Worm (Caenorhabditis elegans) whole organism, L2 larva: ENCODE measurements around the gene F55G11.4.

Experiments
- ZK546.5 ChIP-seq: sonication (generic microtip); optimal IDR thresholded peaks from 2 replicates; lab custom pipeline; 2017; ENCODE audit warnings: missing biosample characterization, missing genetic modification characterization
- ama-1 ChIP-seq: fragments of 150-350 bp; optimal IDR thresholded peaks from 2 replicates; lab custom pipeline; 2018; ENCODE audit warnings: inconsistent platforms
- blmp-1 ChIP-seq: sonication (generic microtip); optimal IDR thresholded peaks from 2 replicates; lab custom pipeline; 2017; ENCODE audit warnings: missing genetic modification characterization, mild to moderate bottlenecking, missing compliant biosample characterization, antibody characterized with exemption, moderate library complexity; ENCODE audit not compliant: insufficient read depth
- ceh-82 ChIP-seq: fragments of 150-350 bp; optimal IDR thresholded peaks from 2 replicates; lab custom pipeline; 2014; ENCODE audit warnings: missing biosample characterization, missing genetic modification characterization
- egl-27 ChIP-seq: sonication (generic microtip); optimal IDR thresholded peaks from 3 replicates; lab custom pipeline; 2017; ENCODE audit warnings: missing biosample characterization, missing genetic modification reagents, missing genetic modification characterization
- elt-1 ChIP-seq: fragments of 150-350 bp; optimal IDR thresholded peaks from 2 replicates; lab custom pipeline; 2014; ENCODE audit warnings: missing biosample characterization, missing genetic modification characterization
- fos-1 ChIP-seq: fragments of 150-350 bp; optimal IDR thresholded peaks from 2 replicates; lab custom pipeline; 2014; ENCODE audit warnings: missing biosample characterization, missing genetic modification characterization
- lin-39 ChIP-seq: fragments of 150-350 bp; optimal IDR thresholded peaks from 2 replicates; lab custom pipeline; 2014; ENCODE audit warnings: missing biosample characterization, missing genetic modification reagents, missing genetic modification characterization
- nhr-10 ChIP-seq: sonication (generic microtip); optimal IDR thresholded peaks from 2 replicates; lab custom pipeline; 2017; ENCODE audit warnings: missing biosample characterization, missing genetic modification characterization
- nhr-25 ChIP-seq: fragments of 150-350 bp; sonication (generic microtip); optimal IDR thresholded peaks from 3 replicates; lab custom pipeline; 2014; ENCODE audit warnings: missing biosample characterization, missing genetic modification characterization
- nhr-77 ChIP-seq: fragments of 150-350 bp; optimal IDR thresholded peaks from 2 replicates; lab custom pipeline; 2014; ENCODE audit warnings: missing biosample characterization, missing genetic modification characterization
- ztf-11 ChIP-seq: sonication (generic microtip); optimal IDR thresholded peaks from 2 replicates; lab custom pipeline; 2017; ENCODE audit warnings: missing biosample characterization, missing genetic modification characterization
- ztf-4 ChIP-seq: fragments of 150-350 bp; optimal IDR thresholded peaks from 2 replicates; lab custom pipeline; 2014; ENCODE audit warnings: missing biosample characterization, missing genetic modification characterization

- TF ChIP-seq ZK546.5 (tag; lab: Kevin White, UChicago) (no peak), ama-1 (lab: Kevin White, UChicago) (no peak), egl-27 (tag; lab: Kevin White, UChicago) (no peak), fos-1 (tag; lab: Kevin White, UChicago) (no peak), ztf-11 (tag; lab: Kevin White, UChicago) (no peak), nhr-25 (tag; lab: Kevin White, UChicago) (no peak), blmp-1 (tag; lab: Kevin White, UChicago) (no peak), nhr-10 (tag; lab: Kevin White, UChicago) (no peak), ceh-82 (tag; lab: Kevin White, UChicago) (no peak), elt-1 (tag; lab: Kevin White, UChicago) (no peak), lin-39 (tag; lab: Kevin White, UChicago) (no peak), nhr-77 (no peak), ztf-4 (tag; lab: Kevin White, UChicago) (no peak)
These were observed 4.2 kb downstream of the F55G11.4 start for ce11 chrIV:12977650-12978049.
